ENCODE assay signal across 4 worm cellular contexts in the genomic region with DNA sequence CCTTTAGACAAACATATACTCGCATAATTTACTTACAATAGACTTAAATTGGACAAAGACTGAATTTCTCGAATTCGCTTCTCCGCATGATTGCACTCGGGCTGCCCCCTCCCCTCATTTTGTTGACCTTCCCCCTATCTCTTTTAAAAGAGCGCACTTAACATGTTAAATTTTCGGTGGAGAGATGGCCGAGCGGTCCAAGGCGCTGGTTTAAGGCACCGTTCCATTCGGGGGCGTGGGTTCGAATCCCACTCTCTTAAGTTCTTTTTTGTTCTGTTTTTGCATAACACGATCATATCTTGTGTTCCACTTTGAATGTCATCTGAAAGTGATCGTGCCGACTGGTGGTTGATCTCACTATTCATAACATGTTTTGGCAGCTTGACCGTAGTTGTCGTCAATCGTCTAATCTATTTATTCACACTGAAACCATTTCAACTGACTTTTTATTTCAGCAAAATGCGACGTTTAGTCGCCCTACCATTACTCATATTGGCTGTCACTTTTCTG.
TF ChIP-seq lines count a peak whose summit lies in the region.

Gene cutl-23, plus strand, starts transcription at position 460 of the 510 bp plus-strand sequence.

TF ChIP-seq in whole organism, L2 larva, 48 proteins besides CTCF, POLR2A, EP300 and RAD21:
- TF ChIP-seq R02D3.7 (tag; optimal IDR thresholded peaks at IDR 0.05; lab: Kevin White, UChicago) (no peak), aly-2 (tag; optimal IDR thresholded peaks at IDR 0.05; lab: Kevin White, UChicago) (no peak), F13H6.1 (tag; optimal IDR thresholded peaks at IDR 0.05; lab: Kevin White, UChicago) (peak; percentile 21), blmp-1 (tag; optimal IDR thresholded peaks at IDR 0.05; lab: Kevin White, UChicago; ENCODE audit: insufficient read depth) (no peak), snpc-4 (tag; optimal IDR thresholded peaks at IDR 0.05; lab: Kevin White, UChicago) (no peak), sma-3 (GFP tag; optimal IDR thresholded peaks at IDR 0.05; lab: Kevin White, UChicago) (peak; percentile 12), unc-62 (GFP tag; optimal IDR thresholded peaks at IDR 0.05; lab: Kevin White, UChicago) (no peak), sma-9 (GFP tag; optimal IDR thresholded peaks at IDR 0.05; lab: Kevin White, UChicago) (peak; percentile 25), sma-9 (tag; optimal IDR thresholded peaks at IDR 0.05; lab: Kevin White, UChicago) (no peak), mbf-1 (tag; optimal IDR thresholded peaks at IDR 0.05; lab: Kevin White, UChicago) (no peak), nhr-77 (tag; optimal IDR thresholded peaks at IDR 0.05; lab: Kevin White, UChicago) (no peak), crh-2 (tag; optimal IDR thresholded peaks at IDR 0.05; lab: Kevin White, UChicago) (no peak)
TF ChIP-seq in whole organism, L2 larva: peak in this region for 3.

TF ChIP-seq in whole organism, L4 larva, 104 proteins besides CTCF, POLR2A, EP300 and RAD21 (continues in another document):
- peak; percentile 68 for TF ChIP-seq madf-9 (GFP tag; conservative IDR thresholded peaks at IDR 0.05; lab: Robert Waterston, UW)
- TF ChIP-seq hlh-11 (tag; optimal IDR thresholded peaks at IDR 0.05; lab: Kevin White, UChicago): peak; percentile 19
- TF ChIP-seq lin-1 (GFP tag; IDR thresholded peaks at IDR 0.05; lab: Robert Waterston, UW): 0 out of 2 replicates have a peak, but pooled peaks have one; percentile 29
- TF ChIP-seq zfp-2 (tag; optimal IDR thresholded peaks at IDR 0.05; lab: Kevin White, UChicago): no peak
- TF ChIP-seq lim-7 (GFP tag; IDR thresholded peaks at IDR 0.05; lab: Robert Waterston, UW): peak; percentile 86
- no peak for TF ChIP-seq R02D3.7 (tag; optimal IDR thresholded peaks at IDR 0.05; lab: Kevin White, UChicago)
- peak; percentile 50 for TF ChIP-seq rbr-2 (tag; optimal IDR thresholded peaks at IDR 0.05; lab: Kevin White, UChicago)
- TF ChIP-seq attf-4 (tag; optimal IDR thresholded peaks at IDR 0.05; lab: Kevin White, UChicago): no peak
- TF ChIP-seq lin-38 (GFP tag; IDR thresholded peaks at IDR 0.05; lab: Robert Waterston, UW): no peak
- TF ChIP-seq mdl-1 (tag; optimal IDR thresholded peaks at IDR 0.05; lab: Kevin White, UChicago): no peak
- peak; percentile 60; the same call in 1 of the 2 replicates for TF ChIP-seq T26A8.4 (GFP tag; IDR thresholded peaks at IDR 0.05; lab: Robert Waterston, UW)
- TF ChIP-seq snpc-4 (tag; optimal IDR thresholded peaks at IDR 0.05; lab: Kevin White, UChicago): no peak
- no peak for TF ChIP-seq skn-1 (tag; optimal IDR thresholded peaks at IDR 0.05; lab: Kevin White, UChicago)
- TF ChIP-seq tag-97 (GFP tag; IDR thresholded peaks at IDR 0.05; lab: Robert Waterston, UW): no peak
- no peak for TF ChIP-seq mdt-29 (GFP tag; IDR thresholded peaks at IDR 0.05; lab: Robert Waterston, UW)
- peak; percentile 81 for TF ChIP-seq dmd-8 (GFP tag; IDR thresholded peaks at IDR 0.05; lab: Robert Waterston, UW)
- no peak for TF ChIP-seq ztf-11 (tag; optimal IDR thresholded peaks at IDR 0.05; lab: Kevin White, UChicago)
- TF ChIP-seq sdz-12 (GFP tag; optimal IDR thresholded peaks at IDR 0.05; lab: Kevin White, UChicago): no peak
- TF ChIP-seq ceh-44 (GFP tag; IDR thresholded peaks at IDR 0.05; lab: Robert Waterston, UW): peak; percentile 61; the same call in 1 of the 2 replicates
- no peak for TF ChIP-seq saeg-2 (GFP tag; IDR thresholded peaks at IDR 0.05; lab: Robert Waterston, UW)
- no peak for TF ChIP-seq unc-62 (GFP tag; optimal IDR thresholded peaks at IDR 0.05 in 1 of 2; lab: Kevin White, UChicago)
- TF ChIP-seq unc-62 (tag; optimal IDR thresholded peaks at IDR 0.05; lab: Kevin White, UChicago): no peak
- 0 out of 2 replicates have a peak, but pooled peaks have one; percentile 41 for TF ChIP-seq dmd-9 (GFP tag; IDR thresholded peaks at IDR 0.05; lab: Robert Waterston, UW)
- TF ChIP-seq snpc-1.2 (GFP tag; IDR thresholded peaks at IDR 0.05; lab: Robert Waterston, UW): peak; percentile 65
- TF ChIP-seq lir-3 (tag; optimal IDR thresholded peaks at IDR 0.05; lab: Kevin White, UChicago): peak; percentile 69

TF ChIP-seq in whole organism, late embryonic, 69 proteins besides CTCF, POLR2A, EP300 and RAD21 (continues in another document):
- TF ChIP-seq eyg-1 (tag; optimal IDR thresholded peaks at IDR 0.05; lab: Kevin White, UChicago) (no peak), ceh-22 (tag; optimal IDR thresholded peaks at IDR 0.05; lab: Kevin White, UChicago) (no peak), unc-42 (tag; optimal IDR thresholded peaks at IDR 0.05; lab: Kevin White, UChicago) (no peak), pat-9 (tag; optimal IDR thresholded peaks at IDR 0.05; lab: Kevin White, UChicago) (peak; percentile 23), K09A11.1 (tag; optimal IDR thresholded peaks at IDR 0.05; lab: Kevin White, UChicago; ENCODE audit: insufficient read depth) (no peak), ceh-31 (tag; optimal IDR thresholded peaks at IDR 0.05; lab: Kevin White, UChicago) (peak; percentile 50), unc-3 (GFP tag; conservative IDR thresholded peaks at IDR 0.05; lab: Robert Waterston, UW) (0 out of 2 replicates have a peak, but pooled peaks have one; percentile 16), unc-3 (tag; optimal IDR thresholded peaks at IDR 0.05; lab: Kevin White, UChicago) (no peak), fax-1 (tag; optimal IDR thresholded peaks at IDR 0.05; lab: Kevin White, UChicago) (peak; percentile 22), ceh-6 (GFP tag; optimal IDR thresholded peaks at IDR 0.05; lab: Kevin White, UChicago) (peak; percentile 59), pax-1 (tag; optimal IDR thresholded peaks at IDR 0.05; lab: Kevin White, UChicago) (no peak), ceh-9 (tag; optimal IDR thresholded peaks at IDR 0.05; lab: Kevin White, UChicago) (peak; percentile 34), nhr-232 (tag; optimal IDR thresholded peaks at IDR 0.05; lab: Kevin White, UChicago) (peak; percentile 35), gmeb-2 (tag; optimal IDR thresholded peaks at IDR 0.05; lab: Kevin White, UChicago) (peak; percentile 58), npax-4 (tag; optimal IDR thresholded peaks at IDR 0.05; lab: Kevin White, UChicago) (no peak), che-1 (tag; optimal IDR thresholded peaks at IDR 0.05; lab: Kevin White, UChicago) (peak; percentile 59), sdc-2 (tag; optimal IDR thresholded peaks at IDR 0.05; lab: Kevin White, UChicago) (peak; percentile 41), Y22D7AL.16 (tag; optimal IDR thresholded peaks at IDR 0.05; lab: Kevin White, UChicago) (peak; percentile 38), K02D7.2 (tag; optimal IDR thresholded peaks at IDR 0.05; lab: Kevin White, UChicago) (peak; percentile 40), dmd-4 (tag; optimal IDR thresholded peaks at IDR 0.05; lab: Kevin White, UChicago; ENCODE audit: borderline replicate concordance) (peak; percentile 57), ceh-18 (tag; optimal IDR thresholded peaks at IDR 0.05; lab: Kevin White, UChicago) (no peak), lin-11 (tag; optimal IDR thresholded peaks at IDR 0.05; lab: Kevin White, UChicago) (peak; percentile 27), madf-2 (tag; optimal IDR thresholded peaks at IDR 0.05; lab: Kevin White, UChicago) (peak; percentile 28), nhr-11 (tag; optimal IDR thresholded peaks at IDR 0.05; lab: Kevin White, UChicago) (no peak), hlh-15 (tag; optimal IDR thresholded peaks at IDR 0.05; lab: Kevin White, UChicago) (no peak), pha-4 (tag; optimal IDR thresholded peaks at IDR 0.05; lab: Kevin White, UChicago) (no peak)

TF ChIP-seq in whole organism, mixed stage, embryonic, 35 proteins besides CTCF, POLR2A, EP300 and RAD21:
- no peak for TF ChIP-seq nhr-237 (tag; optimal IDR thresholded peaks at IDR 0.05; lab: Kevin White, UChicago)
- no peak for TF ChIP-seq nhr-12 (tag; optimal IDR thresholded peaks at IDR 0.05; lab: Kevin White, UChicago)
- peak; percentile 56 for TF ChIP-seq ceh-83 (GFP tag; optimal IDR thresholded peaks at IDR 0.05; lab: Kevin White, UChicago)
- no peak for TF ChIP-seq ces-1 (GFP tag; optimal IDR thresholded peaks at IDR 0.05; lab: Kevin White, UChicago)
- TF ChIP-seq unc-120 (tag; optimal IDR thresholded peaks at IDR 0.05; lab: Kevin White, UChicago; ENCODE audit: poor library complexity, severe bottlenecking): peak; percentile 71
- TF ChIP-seq lin-13 (tag; optimal IDR thresholded peaks at IDR 0.05; lab: Kevin White, UChicago): no peak
- no peak for TF ChIP-seq tbx-8 (GFP tag; optimal IDR thresholded peaks at IDR 0.05; lab: Kevin White, UChicago)
- peak; percentile 61 for TF ChIP-seq cnd-1 (tag; optimal IDR thresholded peaks at IDR 0.05; lab: Kevin White, UChicago)
- TF ChIP-seq elt-3 (tag; optimal IDR thresholded peaks at IDR 0.05; lab: Kevin White, UChicago): no peak
- peak; percentile 43 for TF ChIP-seq bed-3 (GFP tag; optimal IDR thresholded peaks at IDR 0.05; lab: Kevin White, UChicago)
- TF ChIP-seq ham-2 (GFP tag; optimal IDR thresholded peaks at IDR 0.05; lab: Kevin White, UChicago): peak; percentile 55
- peak; percentile 72 for TF ChIP-seq drap-1 (GFP tag; optimal IDR thresholded peaks at IDR 0.05; lab: Kevin White, UChicago)
